Fruit fly (Drosophila melanogaster) whole organism, embryonic: ENCODE measurements around the gene 5-HT2B.

ENCODE experiments used
- CG10147 ChIP-seq: fragments of 200-800 bp; sonication (Bioruptor generic); optimal IDR thresholded peaks from 2 replicates; lab custom pipeline; 2019; ENCODE audit warnings: missing biosample characterization, mild to moderate bottlenecking, missing genetic modification characterization, moderate library complexity
- CG10565 ChIP-seq: fragments of 200-800 bp; sonication (Bioruptor generic); optimal IDR thresholded peaks from 3 replicates; lab custom pipeline; 2016; ENCODE audit warnings: missing biosample characterization, mild to moderate bottlenecking, missing genetic modification characterization
- CG11504 ChIP-seq: fragments of 200-800 bp; sonication (Bioruptor generic); optimal IDR thresholded peaks from 3 replicates; lab custom pipeline; 2019; ENCODE audit warnings: missing biosample characterization, mild to moderate bottlenecking, missing genetic modification characterization, moderate library complexity
- CG12071 ChIP-seq: fragments of 200-800 bp; sonication (Bioruptor generic); optimal IDR thresholded peaks from 3 replicates; lab custom pipeline; 2018; ENCODE audit warnings: missing biosample characterization, mild to moderate bottlenecking, missing genetic modification characterization
- CG12299 ChIP-seq: fragments of 200-800 bp; sonication (Bioruptor generic); optimal IDR thresholded peaks from 2 replicates; lab custom pipeline; 2018; ENCODE audit warnings: missing biosample characterization, mild to moderate bottlenecking, missing genetic modification characterization
- CG12659 ChIP-seq: fragments of 200-800 bp; sonication (Bioruptor generic); optimal IDR thresholded peaks from 3 replicates; lab custom pipeline; 2017; ENCODE audit warnings: mild to moderate bottlenecking, missing biosample characterization, missing genetic modification reagents, missing genetic modification characterization
- CG1602 ChIP-seq: fragments of 200-800 bp; sonication (Bioruptor generic); optimal IDR thresholded peaks from 3 replicates; lab custom pipeline; 2016; ENCODE audit warnings: missing biosample characterization, missing genetic modification characterization
- CG1603 ChIP-seq: fragments of 200-800 bp; sonication (Bioruptor generic); optimal IDR thresholded peaks from 2 replicates; lab custom pipeline; 2019; ENCODE audit warnings: missing biosample characterization, mild to moderate bottlenecking, missing genetic modification characterization, moderate library complexity
- CG16779 ChIP-seq: fragments of 200-800 bp; sonication (Bioruptor generic); IDR thresholded peaks from 2 replicates; pipeline ENCODE4 v1.3.6; 2022; ENCODE audit warnings: missing biosample characterization, missing genetic modification characterization
- CG18476 ChIP-seq: fragments of 200-800 bp; sonication (Bioruptor generic); optimal IDR thresholded peaks from 2 replicates; lab custom pipeline; 2016; ENCODE audit warnings: missing biosample characterization, mild to moderate bottlenecking, missing genetic modification characterization
- CG2116 ChIP-seq: fragments of 200-800 bp; sonication (Bioruptor generic); optimal IDR thresholded peaks from 3 replicates; lab custom pipeline; 2018; ENCODE audit warnings: missing biosample characterization, mild to moderate bottlenecking, missing genetic modification characterization
- CG31388 ChIP-seq: fragments of 200-800 bp; sonication (Bioruptor generic); optimal IDR thresholded peaks from 2 replicates; lab custom pipeline; 2016; ENCODE audit warnings: missing biosample characterization, missing genetic modification characterization
- CG32532 ChIP-seq: fragments of 200-800 bp; sonication (Bioruptor generic); IDR thresholded peaks from 2 replicates; pipeline ENCODE4 v1.3.6; 2022; ENCODE audit warnings: missing biosample characterization, missing genetic modification characterization
- CG3838 ChIP-seq: fragments of 200-800 bp; sonication (Bioruptor generic); optimal IDR thresholded peaks from 3 replicates; lab custom pipeline; 2016; ENCODE audit warnings: missing biosample characterization, missing genetic modification characterization
- CG6765 ChIP-seq: fragments of 200-800 bp; sonication (Bioruptor generic); optimal IDR thresholded peaks from 3 replicates; lab custom pipeline; 2017; ENCODE audit warnings: missing biosample characterization, mild to moderate bottlenecking, missing genetic modification characterization
- CG8281 ChIP-seq: fragments of 200-800 bp; sonication (Bioruptor generic); optimal IDR thresholded peaks from 2 replicates; lab custom pipeline; 2018; ENCODE audit warnings: missing biosample characterization, mild to moderate bottlenecking, missing genetic modification characterization, moderate library complexity
- CG8478 ChIP-seq: fragments of >200 bp; optimal IDR thresholded peaks from 2 replicates; lab custom pipeline; 2018
- CG9817 ChIP-seq: fragments of 200-800 bp; sonication (Bioruptor generic); optimal IDR thresholded peaks from 2 replicates; lab custom pipeline; 2018; ENCODE audit warnings: missing biosample characterization, mild to moderate bottlenecking, missing genetic modification characterization, moderate library complexity
- CTCF ChIP-seq: fragments of 200-800 bp; sonication (Bioruptor generic); optimal IDR thresholded peaks from 2 replicates; lab custom pipeline; 2017; ENCODE audit warnings: missing biosample characterization, mild to moderate bottlenecking, missing genetic modification characterization, moderate library complexity
- Dip2 ChIP-seq: fragments of 200-800 bp; sonication (Bioruptor generic); IDR thresholded peaks from 2 replicates; pipeline ENCODE4 v1.3.6; 2022; ENCODE audit warnings: missing biosample characterization, missing genetic modification characterization
- Dip3 ChIP-seq: fragments of 200-800 bp; sonication (Bioruptor generic); optimal IDR thresholded peaks from 3 replicates; lab custom pipeline; 2016; ENCODE audit warnings: missing biosample characterization, missing genetic modification characterization
- Fer3 ChIP-seq: fragments of 200-800 bp; sonication (Bioruptor generic); optimal IDR thresholded peaks from 2 replicates; lab custom pipeline; 2018; ENCODE audit warnings: missing biosample characterization, mild to moderate bottlenecking, missing genetic modification characterization, moderate library complexity
- H2.0 ChIP-seq: fragments of 200-800 bp; sonication (Bioruptor generic); IDR thresholded peaks from 2 replicates; pipeline ENCODE4 v1.3.6; 2022; ENCODE audit warnings: missing biosample characterization, missing genetic modification characterization
- HLH4C ChIP-seq: fragments of 200-800 bp; sonication (Bioruptor generic); IDR thresholded peaks from 3 replicates; pipeline ENCODE4 v1.3.6; 2022; ENCODE audit warnings: missing biosample characterization, missing genetic modification characterization; ENCODE audit not compliant: partially characterized antibody
- HmgD ChIP-seq: fragments of 200-800 bp; sonication (Bioruptor generic); optimal IDR thresholded peaks from 3 replicates; lab custom pipeline; 2016; ENCODE audit warnings: missing biosample characterization, missing genetic modification characterization
- Hr51 ChIP-seq, 2 experiments: fragments of 200-800 bp; sonication (Bioruptor generic); optimal IDR thresholded peaks; 2 replicates in 1 of 2; 3 replicates in 1 of 2; lab custom pipeline; 2016 to 2018; ENCODE audit warnings: missing biosample characterization in 2 of 2, missing genetic modification characterization in 2 of 2, mild to moderate bottlenecking in 1 of 2, moderate library complexity in 1 of 2
- Hsf ChIP-seq: fragments of 200-800 bp; sonication (Bioruptor generic); optimal IDR thresholded peaks from 3 replicates; lab custom pipeline; 2016; ENCODE audit warnings: missing biosample characterization, missing genetic modification characterization
- Kr ChIP-seq: fragments of 200-800 bp; sonication (Bioruptor generic); optimal IDR thresholded peaks from 2 replicates; lab custom pipeline; 2017; ENCODE audit warnings: missing biosample characterization, mild to moderate bottlenecking, missing genetic modification characterization
- MBD-R2 ChIP-seq: fragments of 200-800 bp; sonication (Bioruptor generic); IDR thresholded peaks from 2 replicates; pipeline ENCODE4 v1.3.6; 2022; ENCODE audit warnings: missing biosample characterization, missing genetic modification characterization
- MTF-1 ChIP-seq: fragments of 200-800 bp; sonication (Bioruptor generic); optimal IDR thresholded peaks from 2 replicates; lab custom pipeline; 2018; ENCODE audit warnings: missing biosample characterization, mild to moderate bottlenecking, missing genetic modification characterization, borderline replicate concordance
- Spps ChIP-seq: fragments of 200-800 bp; sonication (Bioruptor generic); optimal IDR thresholded peaks from 2 replicates; lab custom pipeline; 2018; ENCODE audit warnings: missing biosample characterization, mild to moderate bottlenecking, missing genetic modification characterization
- Sry-β ChIP-seq: fragments of 200-800 bp; sonication (Bioruptor generic); optimal IDR thresholded peaks from 2 replicates; lab custom pipeline; 2018; ENCODE audit warnings: missing biosample characterization, mild to moderate bottlenecking, missing genetic modification characterization, moderate library complexity
- Sry-δ ChIP-seq: fragments of 200-800 bp; sonication (Bioruptor generic); optimal IDR thresholded peaks from 2 replicates; lab custom pipeline; 2016; ENCODE audit warnings: missing biosample characterization, missing genetic modification characterization
- TFAM ChIP-seq: fragments of 200-800 bp; sonication (Bioruptor generic); optimal IDR thresholded peaks from 2 replicates; lab custom pipeline; 2017; ENCODE audit warnings: missing biosample characterization, missing genetic modification characterization, inconsistent platforms
- amos ChIP-seq: fragments of 200-800 bp; sonication (Bioruptor generic); IDR thresholded peaks from 2 replicates; pipeline ENCODE4 v1.3.6; 2022; ENCODE audit warnings: missing biosample characterization, missing genetic modification characterization; ENCODE audit not compliant: partially characterized antibody
- bbx ChIP-seq: fragments of 200-800 bp; sonication (Bioruptor generic); IDR thresholded peaks from 2 replicates; pipeline ENCODE4 v1.3.6; 2022; ENCODE audit warnings: missing biosample characterization, missing genetic modification characterization; ENCODE audit not compliant: partially characterized antibody
- bigmax ChIP-seq: fragments of 200-800 bp; sonication (Bioruptor generic); optimal IDR thresholded peaks from 2 replicates; lab custom pipeline; 2018; ENCODE audit warnings: missing biosample characterization, mild to moderate bottlenecking, missing genetic modification characterization
- chif ChIP-seq, 2 experiments: fragments of 200-800 bp; sonication (Bioruptor generic); optimal IDR thresholded peaks; 3 replicates each; lab custom pipeline; 2016; ENCODE audit warnings: missing biosample characterization in 2 of 2, missing genetic modification characterization in 2 of 2
- chinmo ChIP-seq: fragments of 200-800 bp; sonication (Bioruptor generic); IDR thresholded peaks from 4 replicates; pipeline ENCODE4 v1.3.6; 2022; ENCODE audit warnings: missing biosample characterization, missing genetic modification characterization; ENCODE audit not compliant: partially characterized antibody
- croc ChIP-seq: fragments of 200-800 bp; sonication (Bioruptor generic); conservative IDR thresholded peaks from 3 replicates; pipeline ENCODE4 v1.3.6; 2022; ENCODE audit warnings: missing biosample characterization, missing genetic modification characterization
- emc ChIP-seq: fragments of 200-800 bp; sonication (Bioruptor generic); optimal IDR thresholded peaks from 2 replicates; lab custom pipeline; 2016; ENCODE audit warnings: missing biosample characterization, missing genetic modification characterization
- grn ChIP-seq: fragments of 200-800 bp; sonication (Bioruptor generic); optimal IDR thresholded peaks from 3 replicates; lab custom pipeline; 2017; ENCODE audit warnings: missing biosample characterization, missing genetic modification characterization
- her ChIP-seq: fragments of 200-800 bp; sonication (Bioruptor generic); optimal IDR thresholded peaks from 2 replicates; lab custom pipeline; 2016; ENCODE audit warnings: missing biosample characterization, missing genetic modification characterization
- ken ChIP-seq: fragments of 200-800 bp; sonication (Bioruptor generic); IDR thresholded peaks from 3 replicates; pipeline ENCODE4 v1.3.6; 2022; ENCODE audit warnings: missing biosample characterization, missing genetic modification characterization
- lola ChIP-seq, 3 experiments: fragments of >200 bp in 2 of 3; fragments of 200-800 bp in 1 of 3; sonication (Bioruptor generic) in 1 of 3; optimal IDR thresholded peaks; 2 replicates each; lab custom pipeline; 2017 to 2019; ENCODE audit warnings: missing biosample characterization in 3 of 3, missing genetic modification characterization in 3 of 3, mild to moderate bottlenecking in 1 of 3, moderate library complexity in 1 of 3
- nau ChIP-seq: fragments of 200-800 bp; sonication (Bioruptor generic); optimal IDR thresholded peaks from 3 replicates; lab custom pipeline; 2017; ENCODE audit warnings: missing biosample characterization, mild to moderate bottlenecking, missing genetic modification characterization, missing genetic modification reagents
- oc ChIP-seq: fragments of 200-800 bp; sonication (Bioruptor generic); optimal IDR thresholded peaks from 2 replicates; lab custom pipeline; 2018; ENCODE audit warnings: missing biosample characterization, mild to moderate bottlenecking, missing genetic modification characterization, moderate library complexity
- seq ChIP-seq: fragments of 200-800 bp; sonication (Bioruptor generic); IDR thresholded peaks from 2 replicates; pipeline ENCODE4 v1.3.6; 2022; ENCODE audit warnings: missing biosample characterization, missing genetic modification characterization
- twi ChIP-seq: fragments of 200-800 bp; optimal IDR thresholded peaks from 2 replicates; lab custom pipeline; 2019; ENCODE audit warnings: missing biosample characterization, mild to moderate bottlenecking, missing genetic modification characterization, moderate library complexity
- zfh1 ChIP-seq: fragments of 200-800 bp; sonication (Bioruptor generic); IDR thresholded peaks from 3 replicates; pipeline ENCODE4 v1.3.6; 2022; ENCODE audit warnings: missing biosample characterization, missing genetic modification characterization

5-HT2B gene

dm6 chr3R:8652731-8653130, 74.7 kb downstream of the 5-HT2B start, which contains the start of the genes Sys1 and Dhod (continued):
- peak; percentile 83 for TF ChIP-seq HLH4C (GFP tag; lab: Robert Waterston, UW)
- TF ChIP-seq ken (GFP tag; lab: Robert Waterston, UW): no peak; the same call in 2 of the 3 replicates
- peak; percentile 15 for TF ChIP-seq Spps
- peak; percentile 65; the same call in 1 of the 4 replicates for TF ChIP-seq chinmo (GFP tag; lab: Robert Waterston, UW)
- no peak for TF ChIP-seq grn (GFP tag; lab: Kevin White, UChicago)
- TF ChIP-seq CG32532 (GFP tag; lab: Robert Waterston, UW): peak; percentile 76
- TF ChIP-seq Hsf (GFP tag; lab: Kevin White, UChicago): peak; percentile 75
- peak; percentile 4 for TF ChIP-seq CG31388 (GFP tag; lab: Kevin White, UChicago)
- no peak for TF ChIP-seq CG16779 (GFP tag; lab: Robert Waterston, UW)
- peak; percentile 18 for TF ChIP-seq oc (tag; lab: Kevin White, UChicago)
- peak; percentile 56 for TF ChIP-seq H2.0 (GFP tag; lab: Robert Waterston, UW)
- no peak for TF ChIP-seq CG12299 (tag; lab: Kevin White, UChicago)
- TF ChIP-seq CG3838 (GFP tag; lab: Kevin White, UChicago): no peak
- peak; percentile 65 for TF ChIP-seq CG10147 (GFP tag; lab: Kevin White, UChicago)
- no peak for TF ChIP-seq nau (GFP tag; lab: Kevin White, UChicago)
- peak; percentile 44 for TF ChIP-seq CG1602 (GFP tag; lab: Kevin White, UChicago)
- peak; percentile 77 for TF ChIP-seq Dip3
- TF ChIP-seq CG8281: no peak
- TF ChIP-seq twi (tag; lab: Kevin White, UChicago): peak; percentile 19
- peak in 1 of 3 experiments; percentile 47 for TF ChIP-seq lola (GFP tag; optimal IDR thresholded peaks at IDR 0.05; lab: Kevin White, UChicago)
- TF ChIP-seq zfh1 (GFP tag; lab: Robert Waterston, UW): peak; percentile 69; the same call in 2 of the 3 replicates
- peak; percentile 72 for TF ChIP-seq bbx (GFP tag; lab: Robert Waterston, UW)
- peak; percentile 10 for TF ChIP-seq Kr
- TF ChIP-seq seq (GFP tag; lab: Robert Waterston, UW): 0 out of 2 replicates have a peak, but pooled peaks have one; percentile 34
- TF ChIP-seq chif (GFP tag; optimal IDR thresholded peaks at IDR 0.05; lab: Kevin White, UChicago): peak; percentile 29 to 57
- TF ChIP-seq CG9817 (tag; lab: Kevin White, UChicago): peak; percentile 56
- TF ChIP-seq CG6765: no peak
- TF ChIP-seq CG12659 (GFP tag; lab: Kevin White, UChicago): peak; percentile 52
- TF ChIP-seq TFAM: no peak
- TF ChIP-seq CG10565 (GFP tag; lab: Kevin White, UChicago): no peak
- TF ChIP-seq CG8478 (lab: Kevin White, UChicago): no peak
- TF ChIP-seq croc (GFP tag; lab: Robert Waterston, UW): no peak
- TF ChIP-seq CG18476 (GFP tag; lab: Kevin White, UChicago): peak; percentile 25
- TF ChIP-seq CTCF (GFP tag; lab: Kevin White, UChicago): peak; percentile 13
- no peak for TF ChIP-seq bigmax (GFP tag; lab: Kevin White, UChicago)
- TF ChIP-seq CG12071 (GFP tag; lab: Kevin White, UChicago): no peak
- no peak for TF ChIP-seq Dip2
- TF ChIP-seq CG11504 (tag; lab: Kevin White, UChicago): peak; percentile 58
- peak; percentile 81 for TF ChIP-seq CG2116 (GFP tag; lab: Kevin White, UChicago)
- TF ChIP-seq MTF-1 (GFP tag; lab: Kevin White, UChicago): no peak
- peak; percentile 40 for TF ChIP-seq Fer3
- TF ChIP-seq amos (GFP tag; lab: Robert Waterston, UW): peak; percentile 78
- peak; percentile 52 to 59 for TF ChIP-seq Hr51 (GFP tag; optimal IDR thresholded peaks at IDR 0.05; lab: Kevin White, UChicago)
- peak; percentile 12 for TF ChIP-seq HmgD
- peak; percentile 85 for TF ChIP-seq MBD-R2 (GFP tag; lab: Robert Waterston, UW)
- TF ChIP-seq her (GFP tag; lab: Kevin White, UChicago): peak; percentile 60
- peak; percentile 29 for TF ChIP-seq emc
- TF ChIP-seq Sry-δ: peak; percentile 90
- peak; percentile 65 for TF ChIP-seq CG1603 (tag; lab: Kevin White, UChicago)
- no peak for TF ChIP-seq Sry-β (GFP tag; lab: Kevin White, UChicago)
